Worm (Caenorhabditis elegans) whole organism, young adult: ENCODE results near the gene C44H4.6.

Source experiments
- B0019.2 ChIP-seq: fragments of 200-800 bp; sonication (Bioruptor generic); conservative IDR thresholded peaks from 2 replicates; pipeline ENCODE4 v1.3.6; 2022; ENCODE audit warnings: missing genetic modification reagents, missing genetic modification characterization, missing compliant biosample characterization
- B0035.1 ChIP-seq: sonication (generic microtip); optimal IDR thresholded peaks from 2 replicates; lab custom pipeline; 2016; ENCODE audit warnings: missing genetic modification characterization, mild to moderate bottlenecking, missing compliant biosample characterization, missing genotype, missing genetic modification reagents
- B0261.1 ChIP-seq: sonication (generic microtip); optimal IDR thresholded peaks from 2 replicates; lab custom pipeline; 2016; ENCODE audit warnings: mild to moderate bottlenecking, missing genetic modification characterization, moderate library complexity, missing compliant biosample characterization
- C17E4.6 ChIP-seq: fragments of 200-800 bp; sonication (Bioruptor generic); IDR thresholded peaks from 2 replicates; pipeline ENCODE4 v1.3.6; 2022; ENCODE audit warnings: missing genetic modification reagents, missing genetic modification characterization, missing compliant biosample characterization
- D2030.7 ChIP-seq: fragments of 200-800 bp; sonication (Bioruptor generic); IDR thresholded peaks from 2 replicates; pipeline ENCODE4 v1.3.6; 2022; ENCODE audit warnings: missing genetic modification reagents, missing genetic modification characterization, missing compliant biosample characterization
- F37B4.10 ChIP-seq: fragments of 200-800 bp; sonication (Bioruptor generic); IDR thresholded peaks from 2 replicates; pipeline ENCODE4 v1.3.6; 2022; ENCODE audit warnings: missing genetic modification characterization, missing compliant biosample characterization
- F52B5.7 ChIP-seq: sonication (generic microtip); optimal IDR thresholded peaks from 2 replicates; lab custom pipeline; 2016; ENCODE audit warnings: mild to moderate bottlenecking, missing genetic modification characterization, missing compliant biosample characterization
- T26A5.8 ChIP-seq: sonication (generic microtip); optimal IDR thresholded peaks from 2 replicates; lab custom pipeline; 2016; ENCODE audit warnings: missing genetic modification characterization, missing compliant biosample characterization
- Y53F4B.3 ChIP-seq: fragments of 200-800 bp; sonication (Bioruptor generic); IDR thresholded peaks from 2 replicates; pipeline ENCODE4 v1.3.6; 2022; ENCODE audit warnings: missing genetic modification reagents, missing genetic modification characterization, missing compliant biosample characterization
- Y56A3A.18 ChIP-seq: fragments of 200-800 bp; sonication (Bioruptor generic); IDR thresholded peaks from 2 replicates; pipeline ENCODE4 v1.3.6; 2022; ENCODE audit warnings: missing genetic modification reagents, missing genetic modification characterization, missing compliant biosample characterization
- ZK185.1 ChIP-seq: sonication (generic microtip); optimal IDR thresholded peaks from 2 replicates; lab custom pipeline; 2016; ENCODE audit warnings: mild to moderate bottlenecking, missing genetic modification characterization, missing compliant biosample characterization; ENCODE audit not compliant: poor library complexity, severe bottlenecking
- akir-1 ChIP-seq: fragments of 200-800 bp; sonication (Bioruptor generic); optimal IDR thresholded peaks from 2 replicates; lab custom pipeline; 2018; ENCODE audit warnings: mild to moderate bottlenecking, missing genetic modification characterization, moderate library complexity, missing compliant biosample characterization
- aptf-3 ChIP-seq: fragments of 200-800 bp; sonication (Bioruptor generic); IDR thresholded peaks from 2 replicates; pipeline ENCODE4 v1.3.6; 2022; ENCODE audit warnings: missing genetic modification characterization, missing compliant biosample characterization
- bed-2 ChIP-seq: fragments of 200-800 bp; sonication (Bioruptor generic); IDR thresholded peaks from 2 replicates; pipeline ENCODE4 v1.3.6; 2022; ENCODE audit warnings: missing genetic modification reagents, missing genetic modification characterization, missing compliant biosample characterization
- cebp-1 ChIP-seq, 2 experiments: fragments of 200-800 bp in 1 of 2; sonication (Bioruptor generic) in 1 of 2; sonication (generic microtip) in 1 of 2; IDR thresholded peaks in 1 of 2; optimal IDR thresholded peaks in 1 of 2; 2 replicates each; pipeline versions ENCODE4 v1.3.6 to Lab custom; 2017 to 2022; ENCODE audit warnings: missing compliant biosample characterization in 2 of 2, missing genetic modification characterization in 2 of 2, mild to moderate bottlenecking in 1 of 2, missing genetic modification reagents in 1 of 2, moderate library complexity in 1 of 2
- ceh-27 ChIP-seq: fragments of 200-800 bp; sonication (Bioruptor generic); optimal IDR thresholded peaks from 2 replicates; lab custom pipeline; 2018; ENCODE audit warnings: mild to moderate bottlenecking, missing genetic modification characterization, moderate library complexity, missing compliant biosample characterization
- ceh-79 ChIP-seq: sonication (generic microtip); optimal IDR thresholded peaks from 2 replicates; lab custom pipeline; 2017; ENCODE audit warnings: mild to moderate bottlenecking, missing genetic modification characterization, missing compliant biosample characterization
- dpff-1 ChIP-seq: sonication (generic microtip); optimal IDR thresholded peaks from 2 replicates; lab custom pipeline; 2017; ENCODE audit warnings: mild to moderate bottlenecking, missing genetic modification characterization, missing compliant biosample characterization
- dpl-1 ChIP-seq: fragments of 150-350 bp; optimal IDR thresholded peaks from 2 replicates; lab custom pipeline; 2014; ENCODE audit warnings: missing biosample characterization, missing genetic modification reagents, missing genetic modification characterization
- efl-1 ChIP-seq: fragments of 150-350 bp; optimal IDR thresholded peaks from 2 replicates; lab custom pipeline; 2014; ENCODE audit warnings: missing biosample characterization, missing genetic modification reagents, missing genetic modification characterization
- egl-44 ChIP-seq: fragments of 200-800 bp; sonication (Bioruptor generic); IDR thresholded peaks from 2 replicates; pipeline ENCODE4 v1.3.6; 2022; ENCODE audit warnings: missing genetic modification reagents, missing genetic modification characterization, missing compliant biosample characterization
- ekl-4 ChIP-seq: fragments of 200-800 bp; sonication (Bioruptor generic); IDR thresholded peaks from 2 replicates; pipeline ENCODE4 v1.3.6; 2022; ENCODE audit warnings: missing genetic modification reagents, missing genetic modification characterization, missing compliant biosample characterization
- him-1 ChIP-seq: sonication (generic microtip); optimal IDR thresholded peaks from 2 replicates; lab custom pipeline; 2016; ENCODE audit warnings: missing genotype, missing genetic modification reagents, missing genetic modification characterization, missing compliant biosample characterization
- hmg-1.2 ChIP-seq: fragments of 200-800 bp; sonication (Bioruptor generic); IDR thresholded peaks from 2 replicates; pipeline ENCODE4 v1.3.6; 2022; ENCODE audit warnings: missing genetic modification reagents, missing genetic modification characterization, missing compliant biosample characterization
- hmg-20 ChIP-seq: fragments of 200-800 bp; sonication (Bioruptor generic); IDR thresholded peaks from 2 replicates; pipeline ENCODE4 v1.3.6; 2022; ENCODE audit warnings: missing genetic modification reagents, missing genetic modification characterization, missing compliant biosample characterization
- hrde-1 ChIP-seq: sonication (generic microtip); optimal IDR thresholded peaks from 2 replicates; lab custom pipeline; 2016; ENCODE audit warnings: missing genetic modification characterization, mild to moderate bottlenecking, missing compliant biosample characterization, moderate library complexity, missing genotype, missing genetic modification reagents, borderline replicate concordance
- lag-1 ChIP-seq: fragments of 200-800 bp; sonication (Bioruptor generic); IDR thresholded peaks from 2 replicates; pipeline ENCODE4 v1.3.6; 2022; ENCODE audit warnings: missing genetic modification reagents, missing genetic modification characterization, missing compliant biosample characterization
- let-607 ChIP-seq, 2 experiments: fragments of 200-800 bp in 1 of 2; sonication (Bioruptor generic) in 1 of 2; sonication (generic microtip) in 1 of 2; optimal IDR thresholded peaks; 2 replicates each; lab custom pipeline; 2016 to 2018; ENCODE audit warnings: mild to moderate bottlenecking in 2 of 2, missing compliant biosample characterization in 2 of 2, missing genetic modification characterization in 2 of 2, moderate library complexity in 2 of 2, missing genotype in 1 of 2
- lin-54 ChIP-seq: fragments of 200-800 bp; sonication (Bioruptor generic); optimal IDR thresholded peaks from 2 replicates; lab custom pipeline; 2018; ENCODE audit warnings: mild to moderate bottlenecking, missing genetic modification characterization, missing compliant biosample characterization
- lir-1 ChIP-seq: fragments of 200-800 bp; sonication (Bioruptor generic); conservative IDR thresholded peaks from 2 replicates; pipeline ENCODE4 v1.3.6; 2022; ENCODE audit warnings: missing genetic modification reagents, missing genetic modification characterization, missing compliant biosample characterization
- lsl-1 ChIP-seq: fragments of 200-800 bp; sonication (Bioruptor generic); optimal IDR thresholded peaks from 2 replicates; lab custom pipeline; 2018; ENCODE audit warnings: mild to moderate bottlenecking, missing genetic modification characterization, moderate library complexity, missing compliant biosample characterization
- mcd-1 ChIP-seq: fragments of 200-800 bp; sonication (Bioruptor generic); IDR thresholded peaks from 2 replicates; pipeline ENCODE4 v1.3.6; 2022; ENCODE audit warnings: missing genetic modification reagents, missing genetic modification characterization, missing compliant biosample characterization
- mel-28 ChIP-seq: sonication (generic microtip); optimal IDR thresholded peaks from 2 replicates; lab custom pipeline; 2016; ENCODE audit warnings: borderline replicate concordance, mild to moderate bottlenecking, missing genetic modification characterization, missing compliant biosample characterization
- mxl-1 ChIP-seq: sonication (generic microtip); optimal IDR thresholded peaks from 2 replicates; lab custom pipeline; 2016; ENCODE audit warnings: missing genetic modification characterization, missing compliant biosample characterization
- nfyb-1 ChIP-seq: fragments of 200-800 bp; sonication (Bioruptor generic); IDR thresholded peaks from 2 replicates; pipeline ENCODE4 v1.3.6; 2022; ENCODE audit warnings: missing genetic modification reagents, missing genetic modification characterization, missing compliant biosample characterization
- nhr-179 ChIP-seq: sonication (generic microtip); optimal IDR thresholded peaks from 2 replicates; lab custom pipeline; 2016; ENCODE audit warnings: mild to moderate bottlenecking, missing genetic modification characterization, missing compliant biosample characterization
- nhr-27 ChIP-seq: fragments of 200-800 bp; sonication (Bioruptor generic); optimal IDR thresholded peaks from 2 replicates; lab custom pipeline; 2018; ENCODE audit warnings: mild to moderate bottlenecking, missing genetic modification characterization, moderate library complexity, missing compliant biosample characterization
- nhr-80 ChIP-seq: sonication (generic microtip); optimal IDR thresholded peaks from 2 replicates; lab custom pipeline; 2016; ENCODE audit warnings: missing genetic modification characterization, missing compliant biosample characterization
- pbrm-1 ChIP-seq: fragments of 200-800 bp; sonication (Bioruptor generic); IDR thresholded peaks from 2 replicates; pipeline ENCODE4 v1.3.6; 2022; ENCODE audit warnings: missing genetic modification reagents, missing genetic modification characterization, missing compliant biosample characterization
- pha-4 ChIP-seq: fragments of 150-350 bp; sonication (generic microtip); optimal IDR thresholded peaks from 2 replicates; lab custom pipeline; 2014; ENCODE audit warnings: missing biosample characterization, missing genetic modification reagents, missing genetic modification characterization
- repo-1 ChIP-seq: sonication (generic microtip); optimal IDR thresholded peaks from 2 replicates; lab custom pipeline; 2017; ENCODE audit warnings: mild to moderate bottlenecking, missing genetic modification characterization, missing compliant biosample characterization
- snpc-1.3 ChIP-seq: sonication (generic microtip); optimal IDR thresholded peaks from 2 replicates; lab custom pipeline; 2017; ENCODE audit warnings: missing genetic modification characterization, mild to moderate bottlenecking, missing compliant biosample characterization, antibody characterized with exemption, moderate library complexity, missing genotype, missing genetic modification reagents; ENCODE audit not compliant: insufficient read depth
- tbx-9 ChIP-seq: sonication (generic microtip); optimal IDR thresholded peaks from 2 replicates; lab custom pipeline; 2016; ENCODE audit warnings: borderline replicate concordance, missing genetic modification characterization, inconsistent platforms, missing compliant biosample characterization
- ztf-18 ChIP-seq: sonication (generic microtip); optimal IDR thresholded peaks from 2 replicates; lab custom pipeline; 2016; ENCODE audit warnings: missing genotype, mild to moderate bottlenecking, missing genetic modification characterization, missing compliant biosample characterization
- ztf-3 ChIP-seq: fragments of 200-800 bp; sonication (Bioruptor generic); optimal IDR thresholded peaks from 2 replicates; lab custom pipeline; 2018; ENCODE audit warnings: mild to moderate bottlenecking, missing genetic modification characterization, missing compliant biosample characterization
- ztf-6 ChIP-seq: fragments of 200-800 bp; sonication (Bioruptor generic); IDR thresholded peaks from 2 replicates; pipeline ENCODE4 v1.3.6; 2022; ENCODE audit warnings: missing genetic modification reagents, missing genetic modification characterization, missing compliant biosample characterization

C44H4.6 gene

ce11 chrX:14607770-14608169 is 8.6 kb upstream of the C44H4.6 start:
- TF ChIP-seq cebp-1 (GFP tag; IDR thresholded peaks at IDR 0.05; lab: Robert Waterston, UW) = peak; percentile 59; the same call in 1 of the 2 replicates
- peak; percentile 91 for TF ChIP-seq cebp-1 (tag; optimal IDR thresholded peaks at IDR 0.05; lab: Kevin White, UChicago)
- no peak for TF ChIP-seq pbrm-1 (GFP tag; lab: Robert Waterston, UW)
- TF ChIP-seq Y56A3A.18 (GFP tag; lab: Robert Waterston, UW) = no peak
- no peak for TF ChIP-seq egl-44 (GFP tag; lab: Robert Waterston, UW)
- no peak for TF ChIP-seq hmg-1.2

- TF ChIP-seq mxl-1 (tag; lab: Kevin White, UChicago) (no peak), efl-1 (GFP tag; lab: Kevin White, UChicago) (no peak), nfyb-1 (GFP tag; lab: Robert Waterston, UW) (no peak), B0261.1 (tag; lab: Kevin White, UChicago) (no peak), lsl-1 (GFP tag; lab: Kevin White, UChicago) (no peak), pha-4 (tag; lab: Kevin White, UChicago) (peak; percentile 32), aptf-3 (GFP tag; lab: Robert Waterston, UW) (no peak), F52B5.7 (tag; lab: Kevin White, UChicago) (no peak), snpc-1.3 (tag; lab: Kevin White, UChicago) (peak; percentile 5), ceh-27 (peak; percentile 69), Y56A3A.18 (GFP tag; lab: Robert Waterston, UW) (no peak), Y53F4B.3 (GFP tag; lab: Robert Waterston, UW) (no peak), lin-54 (GFP tag; lab: Kevin White, UChicago) (no peak), mel-28 (tag; lab: Kevin White, UChicago) (no peak), C17E4.6 (GFP tag; lab: Robert Waterston, UW) (no peak), ztf-18 (no peak), akir-1 (GFP tag; lab: Kevin White, UChicago) (peak; percentile 8), dpff-1 (tag; lab: Kevin White, UChicago) (no peak), nhr-80 (tag; lab: Kevin White, UChicago) (peak; percentile 92), ztf-6 (GFP tag; lab: Robert Waterston, UW) (no peak), pbrm-1 (GFP tag; lab: Robert Waterston, UW) (no peak; the same call in 1 of the 2 replicates), nhr-27 (tag; lab: Kevin White, UChicago) (no peak), bed-2 (GFP tag; lab: Robert Waterston, UW) (no peak), ztf-3 (GFP tag; lab: Kevin White, UChicago) (no peak), B0035.1 (no peak), D2030.7 (GFP tag; lab: Robert Waterston, UW) (no peak), F37B4.10 (GFP tag; lab: Robert Waterston, UW) (no peak), T26A5.8 (no peak), hmg-1.2 (peak; percentile 51; the same call in 1 of the 2 replicates), B0019.2 (GFP tag; lab: Robert Waterston, UW) (no peak), hmg-20 (GFP tag; lab: Robert Waterston, UW) (no peak), ceh-79 (tag; lab: Kevin White, UChicago) (no peak), repo-1 (tag; lab: Kevin White, UChicago) (no peak), lag-1 (GFP tag; lab: Robert Waterston, UW) (no peak), nhr-179 (tag; lab: Kevin White, UChicago) (no peak), ekl-4 (GFP tag; lab: Robert Waterston, UW) (no peak), dpl-1 (GFP tag; lab: Kevin White, UChicago) (peak; percentile 1), lir-1 (GFP tag; lab: Robert Waterston, UW) (peak; percentile 47), ZK185.1 (peak; percentile 31), tbx-9 (tag; lab: Kevin White, UChicago) (no peak), hrde-1 (tag; lab: Kevin White, UChicago) (no peak), mcd-1 (0 out of 2 replicates have a peak, but pooled peaks have one; percentile 27), him-1 (tag; lab: Kevin White, UChicago) (no peak), let-607 (tag; optimal IDR thresholded peaks at IDR 0.05; lab: Kevin White, UChicago) (peak in 1 of 2 experiments; percentile 47)
Observed at ce11 chrX:14602676-14603075, 3.5 kb upstream of the C44H4.6 start, which contains the start of gene eor-2. eor-2 (plus strand) TSS chrX:14603017.
